Worm (Caenorhabditis elegans): Measurements from ENCODE around the gene C55A6.6.

- no peak for TF ChIP-seq C08G9.2 (tag; optimal IDR thresholded peaks at IDR 0.05)
- no peak for TF ChIP-seq zip-5 (tag; optimal IDR thresholded peaks at IDR 0.05)
- TF ChIP-seq hlh-15 (tag; optimal IDR thresholded peaks at IDR 0.05), result no peak
- TF ChIP-seq nhr-11 (tag; optimal IDR thresholded peaks at IDR 0.05), result no peak
- TF ChIP-seq unc-3 (GFP tag; conservative IDR thresholded peaks at IDR 0.05), result no peak
- TF ChIP-seq unc-3 (tag; optimal IDR thresholded peaks at IDR 0.05), result no peak
- TF ChIP-seq pqm-1 (tag; optimal IDR thresholded peaks at IDR 0.05), result no peak
- no peak for TF ChIP-seq lin-11 (tag; optimal IDR thresholded peaks at IDR 0.05)
- TF ChIP-seq hlh-30 (tag; optimal IDR thresholded peaks at IDR 0.05; ENCODE audit: insufficient read depth), result no peak
These were observed 29.0 kb downstream of the C55A6.6 start, which contains the start of gene srh-1 for ce11 chrV:11485558-11485957.
